Worm (Caenorhabditis elegans): ENCODE measurements around the gene F15H10.10.

F15H10.10 gene

ce11 chrV:10379761-10380160 lies 37.1 kb downstream of the F15H10.10 start:
- TF ChIP-seq mef-2 (tag; optimal IDR thresholded peaks at IDR 0.05): no peak
- TF ChIP-seq isw-1 (GFP tag; IDR thresholded peaks at IDR 0.05): no peak
- no peak for TF ChIP-seq nhr-12 (tag; optimal IDR thresholded peaks at IDR 0.05)
- TF ChIP-seq nhr-237 (tag; optimal IDR thresholded peaks at IDR 0.05): no peak
- no peak for TF ChIP-seq Y116A8C.19 (tag; optimal IDR thresholded peaks at IDR 0.05; ENCODE audit: borderline replicate concordance)
- no peak for TF ChIP-seq dpl-1 (GFP tag; optimal IDR thresholded peaks at IDR 0.05)
- TF ChIP-seq nhr-11 (tag; optimal IDR thresholded peaks at IDR 0.05): no peak
- no peak for TF ChIP-seq ceh-82 (tag; optimal IDR thresholded peaks at IDR 0.05)
- no peak for TF ChIP-seq snu-23 (GFP tag; optimal IDR thresholded peaks at IDR 0.05)
- TF ChIP-seq lin-35 (GFP tag; optimal IDR thresholded peaks at IDR 0.05): no peak
- no peak for TF ChIP-seq pag-3 (tag; optimal IDR thresholded peaks at IDR 0.05; ENCODE audit: borderline replicate concordance, insufficient read depth)
- TF ChIP-seq sox-4 (tag; optimal IDR thresholded peaks at IDR 0.05): no peak
- TF ChIP-seq lir-3 (tag; optimal IDR thresholded peaks at IDR 0.05; ENCODE audit: poor library complexity): no peak
- TF ChIP-seq nhr-19 (GFP tag; conservative IDR thresholded peaks at IDR 0.05): no peak
- no peak for TF ChIP-seq tbx-2 (tag; optimal IDR thresholded peaks at IDR 0.05)
- TF ChIP-seq nhr-47 (tag; optimal IDR thresholded peaks at IDR 0.05): no peak

ce11 chrV:10379293-10379692 lies 37.5 kb downstream of the F15H10.10 start, which contains the start of gene AC3.12:
Gene AC3.12, minus strand, starts transcription at chrV:10379393.
- TF ChIP-seq skn-1 (tag; optimal IDR thresholded peaks at IDR 0.05) (no peak), ets-5 (GFP tag; IDR thresholded peaks at IDR 0.05) (no peak), xbp-1 (tag; optimal IDR thresholded peaks at IDR 0.05) (no peak), C16A3.4 (tag; optimal IDR thresholded peaks at IDR 0.05) (no peak), pag-3 (tag; optimal IDR thresholded peaks at IDR 0.05; ENCODE audit: borderline replicate concordance, insufficient read depth) (no peak), lin-35 (GFP tag; optimal IDR thresholded peaks at IDR 0.05) (no peak), nhr-85 (tag) (peak; percentile 2), rnt-1 (tag; optimal IDR thresholded peaks at IDR 0.05) (no peak)

DNA sequence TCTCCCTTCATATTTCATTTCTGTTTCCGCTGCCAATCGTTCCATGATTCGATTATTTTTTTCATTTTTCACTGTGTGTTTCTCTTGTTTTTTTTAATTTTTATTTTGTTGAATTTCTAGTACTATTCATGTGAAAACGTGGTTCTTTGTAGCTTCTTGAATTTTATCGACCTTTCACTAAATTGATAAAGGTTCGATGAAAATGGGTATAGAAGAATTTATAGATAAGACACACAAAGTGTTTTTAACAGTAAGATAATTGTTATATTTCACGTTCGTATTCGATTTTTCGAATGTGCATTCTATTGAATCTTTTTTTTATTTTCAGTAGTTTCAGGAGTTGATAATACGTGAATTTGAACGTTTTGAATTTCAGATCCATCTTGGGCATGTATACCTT lies 44.9 kb downstream of the F15H10.10 start, which contains the start of gene ugt-49:
Gene ugt-49, plus strand, starts transcription at position 371 of the 400 bp plus-strand sequence.
- TF ChIP-seq lin-13 (GFP tag; optimal IDR thresholded peaks at IDR 0.05) (no peak), Y116A8C.19 (tag; optimal IDR thresholded peaks at IDR 0.05; ENCODE audit: borderline replicate concordance) (no peak), nhr-71 (tag; optimal IDR thresholded peaks at IDR 0.05) (no peak), snu-23 (GFP tag; optimal IDR thresholded peaks at IDR 0.05) (no peak)

- TF ChIP-seq aly-2 (tag; optimal IDR thresholded peaks at IDR 0.05) (no peak), egl-13 (tag; optimal IDR thresholded peaks at IDR 0.05) (no peak), unc-30 (tag; optimal IDR thresholded peaks at IDR 0.05) (no peak), mab-9 (GFP tag; IDR thresholded peaks at IDR 0.05) (no peak), nhr-90 (tag; optimal IDR thresholded peaks at IDR 0.05; ENCODE audit: poor library complexity) (peak; percentile 14), lir-3 (tag; optimal IDR thresholded peaks at IDR 0.05; ENCODE audit: poor library complexity) (no peak), tbx-2 (tag; optimal IDR thresholded peaks at IDR 0.05) (peak; percentile 48), ztf-4 (tag; optimal IDR thresholded peaks at IDR 0.05) (no peak), alr-1 (tag; optimal IDR thresholded peaks at IDR 0.05; ENCODE audit: borderline replicate concordance) (no peak), irx-1 (tag; optimal IDR thresholded peaks at IDR 0.05) (no peak), lin-15B (tag; optimal IDR thresholded peaks at IDR 0.05) (no peak), snu-23 (GFP tag; optimal IDR thresholded peaks at IDR 0.05) (peak; percentile 52), blmp-1 (tag; optimal IDR thresholded peaks at IDR 0.05) (peak; percentile 51), fkh-4 (tag; optimal IDR thresholded peaks at IDR 0.05; ENCODE audit: borderline replicate concordance) (no peak), sox-4 (tag; optimal IDR thresholded peaks at IDR 0.05) (no peak), fkh-10 (GFP tag; optimal IDR thresholded peaks at IDR 0.05) (no peak), hlh-17 (GFP tag; optimal IDR thresholded peaks at IDR 0.05; ENCODE audit: borderline replicate concordance) (no peak), egl-27 (tag; optimal IDR thresholded peaks at IDR 0.05) (no peak), lsy-2 (tag; optimal IDR thresholded peaks at IDR 0.05) (no peak), dpl-1 (GFP tag; optimal IDR thresholded peaks at IDR 0.05) (no peak), aha-1 (tag; optimal IDR thresholded peaks at IDR 0.05) (no peak), zip-4 (GFP tag; optimal IDR thresholded peaks at IDR 0.05) (no peak), fos-1 (tag; optimal IDR thresholded peaks at IDR 0.05) (no peak), swsn-7 (tag; optimal IDR thresholded peaks at IDR 0.05) (no peak), ces-1 (GFP tag; optimal IDR thresholded peaks at IDR 0.05) (no peak), hlh-4 (tag; optimal IDR thresholded peaks at IDR 0.05) (no peak), pax-3 (tag; optimal IDR thresholded peaks at IDR 0.05) (no peak), fkh-8 (tag; optimal IDR thresholded peaks at IDR 0.05) (no peak)
Observed at ce11 chrV:10371177-10371576, 45.6 kb downstream of the F15H10.10 start.
